Fruit fly (Drosophila melanogaster) whole organism, embryonic: Measurements from ENCODE around the gene CG15322.

ENCODE experiments used
- Bdp1 ChIP-seq: fragments of 200-800 bp; sonication (Bioruptor generic); optimal IDR thresholded peaks from 3 replicates; lab custom pipeline; 2016; ENCODE audit warnings: missing biosample characterization, missing genetic modification characterization
- CG10321 ChIP-seq: fragments of 200-800 bp; sonication (Bioruptor generic); IDR thresholded peaks from 2 replicates; pipeline ENCODE4 v1.3.6; 2022; ENCODE audit warnings: missing biosample characterization, missing genetic modification characterization
- CG10565 ChIP-seq: fragments of 200-800 bp; sonication (Bioruptor generic); optimal IDR thresholded peaks from 3 replicates; lab custom pipeline; 2016; ENCODE audit warnings: missing biosample characterization, mild to moderate bottlenecking, missing genetic modification characterization
- CG11085 ChIP-seq: fragments of 200-800 bp; sonication (Bioruptor generic); IDR thresholded peaks from 2 replicates; pipeline ENCODE4 v1.3.6; 2022; ENCODE audit warnings: missing biosample characterization, missing genetic modification characterization
- CG11398 ChIP-seq: fragments of 200-800 bp; sonication (Bioruptor generic); optimal IDR thresholded peaks from 2 replicates; lab custom pipeline; 2016; ENCODE audit warnings: missing biosample characterization, missing genetic modification characterization
- CG12659 ChIP-seq: fragments of 200-800 bp; sonication (Bioruptor generic); optimal IDR thresholded peaks from 3 replicates; lab custom pipeline; 2017; ENCODE audit warnings: mild to moderate bottlenecking, missing biosample characterization, missing genetic modification reagents, missing genetic modification characterization
- CG13775 ChIP-seq: fragments of 200-800 bp; sonication (Bioruptor generic); optimal IDR thresholded peaks from 3 replicates; lab custom pipeline; 2017; ENCODE audit warnings: missing biosample characterization, mild to moderate bottlenecking, missing genetic modification characterization
- CG15269 ChIP-seq: fragments of 200-800 bp; sonication (Bioruptor generic); optimal IDR thresholded peaks from 2 replicates; lab custom pipeline; 2018; ENCODE audit warnings: missing biosample characterization, mild to moderate bottlenecking, missing genetic modification characterization, moderate library complexity
- CG15601 ChIP-seq: fragments of 200-800 bp; sonication (Bioruptor generic); optimal IDR thresholded peaks from 3 replicates; lab custom pipeline; 2019; ENCODE audit warnings: missing biosample characterization, mild to moderate bottlenecking, missing genetic modification characterization, moderate library complexity
- CG17186 ChIP-seq: fragments of 200-800 bp; sonication (Bioruptor generic); optimal IDR thresholded peaks from 3 replicates; lab custom pipeline; 2017; ENCODE audit warnings: missing biosample characterization, missing genetic modification reagents, missing genetic modification characterization
- CG31365 ChIP-seq: fragments of 200-800 bp; sonication (Bioruptor generic); optimal IDR thresholded peaks from 2 replicates; lab custom pipeline; 2018; ENCODE audit warnings: missing biosample characterization, mild to moderate bottlenecking, missing genetic modification characterization
- CG42726 ChIP-seq: fragments of 200-800 bp; sonication (Bioruptor generic); IDR thresholded peaks from 2 replicates; pipeline ENCODE4 v1.3.6; 2022; ENCODE audit warnings: missing biosample characterization, missing genetic modification characterization; ENCODE audit not compliant: partially characterized antibody
- CG6765 ChIP-seq: fragments of 200-800 bp; sonication (Bioruptor generic); optimal IDR thresholded peaks from 3 replicates; lab custom pipeline; 2017; ENCODE audit warnings: missing biosample characterization, mild to moderate bottlenecking, missing genetic modification characterization
- CG6791 ChIP-seq: fragments of 200-800 bp; sonication (Bioruptor generic); IDR thresholded peaks from 3 replicates; pipeline ENCODE4 v1.3.6; 2022; ENCODE audit warnings: missing biosample characterization, missing genetic modification characterization; ENCODE audit not compliant: partially characterized antibody
- CG7372 ChIP-seq: fragments of 200-800 bp; sonication (Bioruptor generic); IDR thresholded peaks from 2 replicates; pipeline ENCODE4 v1.3.6; 2022; ENCODE audit warnings: missing biosample characterization, missing genetic modification characterization
- CG7987 ChIP-seq: fragments of 200-800 bp; sonication (Bioruptor generic); optimal IDR thresholded peaks from 2 replicates; lab custom pipeline; 2018; ENCODE audit warnings: missing biosample characterization, mild to moderate bottlenecking, missing genetic modification characterization, moderate library complexity
- CG8290 ChIP-seq, 3 experiments: fragments of 200-800 bp; sonication (Bioruptor generic); optimal IDR thresholded peaks; 2 replicates each; lab custom pipeline; 2016 to 2019; ENCODE audit warnings: missing biosample characterization in 3 of 3, missing genetic modification characterization in 3 of 3, mild to moderate bottlenecking in 2 of 3, moderate library complexity in 1 of 3
- CG8359 ChIP-seq: fragments of 200-800 bp; sonication (Bioruptor generic); optimal IDR thresholded peaks from 2 replicates; lab custom pipeline; 2017; ENCODE audit warnings: missing biosample characterization, mild to moderate bottlenecking, missing genetic modification characterization, borderline replicate concordance
- CG9817 ChIP-seq: fragments of 200-800 bp; sonication (Bioruptor generic); optimal IDR thresholded peaks from 2 replicates; lab custom pipeline; 2018; ENCODE audit warnings: missing biosample characterization, mild to moderate bottlenecking, missing genetic modification characterization, moderate library complexity
- CG9876 ChIP-seq: fragments of 200-800 bp; sonication (Bioruptor generic); optimal IDR thresholded peaks from 2 replicates; lab custom pipeline; 2016; ENCODE audit warnings: missing biosample characterization, missing genetic modification characterization
- CHES-1-like ChIP-seq: fragments of 200-800 bp; sonication (Bioruptor generic); optimal IDR thresholded peaks from 2 replicates; lab custom pipeline; 2016; ENCODE audit warnings: missing biosample characterization, missing genetic modification characterization
- CTCF ChIP-seq: fragments of 200-800 bp; sonication (Bioruptor generic); optimal IDR thresholded peaks from 2 replicates; lab custom pipeline; 2017; ENCODE audit warnings: missing biosample characterization, mild to moderate bottlenecking, missing genetic modification characterization, moderate library complexity
- Dbx ChIP-seq: fragments of 200-800 bp; sonication (Bioruptor generic); IDR thresholded peaks from 3 replicates; pipeline ENCODE4 v1.3.6; 2022; ENCODE audit warnings: missing biosample characterization, missing genetic modification characterization
- Dip2 ChIP-seq: fragments of 200-800 bp; sonication (Bioruptor generic); IDR thresholded peaks from 2 replicates; pipeline ENCODE4 v1.3.6; 2022; ENCODE audit warnings: missing biosample characterization, missing genetic modification characterization
- Dp ChIP-seq: fragments of 200-800 bp; sonication (Bioruptor generic); optimal IDR thresholded peaks from 2 replicates; lab custom pipeline; 2018; ENCODE audit warnings: missing biosample characterization, mild to moderate bottlenecking, missing genetic modification characterization, moderate library complexity
- Ets65A ChIP-seq: fragments of 200-800 bp; sonication (Bioruptor generic); peaks from one replicate; lab custom pipeline; 2016; ENCODE audit warnings: missing biosample characterization, missing genetic modification characterization
- GATAe ChIP-seq: fragments of 200-800 bp; sonication (Bioruptor generic); conservative IDR thresholded peaks from 2 replicates; pipeline ENCODE4 v1.3.6; 2022; ENCODE audit warnings: missing biosample characterization, missing genetic modification characterization
- MBD-R2 ChIP-seq: fragments of 200-800 bp; sonication (Bioruptor generic); IDR thresholded peaks from 2 replicates; pipeline ENCODE4 v1.3.6; 2022; ENCODE audit warnings: missing biosample characterization, missing genetic modification characterization
- Max ChIP-seq: fragments of 200-800 bp; sonication (Bioruptor generic); optimal IDR thresholded peaks from 2 replicates; lab custom pipeline; 2016; ENCODE audit warnings: missing biosample characterization, mild to moderate bottlenecking, missing genetic modification characterization
- Oli ChIP-seq: fragments of 200-800 bp; sonication (Bioruptor generic); optimal IDR thresholded peaks from 2 replicates; lab custom pipeline; 2018; ENCODE audit warnings: missing biosample characterization, mild to moderate bottlenecking, missing genetic modification characterization, moderate library complexity
- Poxn ChIP-seq: fragments of 200-800 bp; sonication (Bioruptor generic); IDR thresholded peaks from 2 replicates; pipeline ENCODE4 v1.3.6; 2022; ENCODE audit warnings: missing biosample characterization, missing genetic modification characterization
- Rx ChIP-seq: fragments of 200-800 bp; sonication (Bioruptor generic); IDR thresholded peaks from 2 replicates; pipeline ENCODE4 v1.3.6; 2022; ENCODE audit warnings: missing biosample characterization, missing genetic modification characterization
- Spps ChIP-seq: fragments of 200-800 bp; sonication (Bioruptor generic); optimal IDR thresholded peaks from 2 replicates; lab custom pipeline; 2018; ENCODE audit warnings: missing biosample characterization, mild to moderate bottlenecking, missing genetic modification characterization
- Stat92E ChIP-seq, 3 experiments: fragments of >200 bp in 2 of 3; fragments of 200-800 bp in 1 of 3; sonication (Bioruptor generic) in 1 of 3; optimal IDR thresholded peaks; 2 replicates each; lab custom pipeline; 2017 to 2019; ENCODE audit warnings: missing biosample characterization in 3 of 3, missing genetic modification characterization in 3 of 3, mild to moderate bottlenecking in 1 of 3, moderate library complexity in 1 of 3
- Xrp1 ChIP-seq: fragments of 200-800 bp; sonication (Bioruptor generic); IDR thresholded peaks from 2 replicates; pipeline ENCODE4 v1.3.6; 2022; ENCODE audit warnings: missing biosample characterization, missing genetic modification characterization
- YL-1 ChIP-seq: fragments of 200-800 bp; sonication (Bioruptor generic); optimal IDR thresholded peaks from 3 replicates; lab custom pipeline; 2017; ENCODE audit warnings: missing biosample characterization, mild to moderate bottlenecking, missing genetic modification characterization
- ac ChIP-seq: fragments of 200-800 bp; sonication (Bioruptor generic); optimal IDR thresholded peaks from 3 replicates; lab custom pipeline; 2017; ENCODE audit warnings: missing biosample characterization, mild to moderate bottlenecking, missing genetic modification characterization
- br ChIP-seq: fragments of >200 bp; optimal IDR thresholded peaks from 2 replicates; lab custom pipeline; 2017
- dimm ChIP-seq: fragments of 200-800 bp; sonication (Bioruptor generic); IDR thresholded peaks from 2 replicates; pipeline ENCODE4 v1.3.6; 2022; ENCODE audit warnings: missing biosample characterization, missing genetic modification characterization
- dysf ChIP-seq: fragments of 200-800 bp; sonication (Bioruptor generic); IDR thresholded peaks from 3 replicates; pipeline ENCODE4 v1.3.6; 2022; ENCODE audit warnings: missing biosample characterization, missing genetic modification characterization
- fu2 ChIP-seq: fragments of 200-800 bp; sonication (Bioruptor generic); optimal IDR thresholded peaks from 2 replicates; lab custom pipeline; 2016; ENCODE audit warnings: missing biosample characterization, missing genetic modification characterization
- grn ChIP-seq: fragments of 200-800 bp; sonication (Bioruptor generic); optimal IDR thresholded peaks from 3 replicates; lab custom pipeline; 2017; ENCODE audit warnings: missing biosample characterization, missing genetic modification characterization
- her ChIP-seq: fragments of 200-800 bp; sonication (Bioruptor generic); optimal IDR thresholded peaks from 2 replicates; lab custom pipeline; 2016; ENCODE audit warnings: missing biosample characterization, missing genetic modification characterization
- jing ChIP-seq: fragments of 200-800 bp; sonication (Bioruptor generic); optimal IDR thresholded peaks from 2 replicates; lab custom pipeline; 2018; ENCODE audit warnings: missing biosample characterization, mild to moderate bottlenecking, missing genetic modification characterization
- kni ChIP-seq: fragments of 200-800 bp; sonication (Bioruptor generic); optimal IDR thresholded peaks from 3 replicates; lab custom pipeline; 2017; ENCODE audit warnings: mild to moderate bottlenecking, missing biosample characterization, missing genetic modification reagents, missing genetic modification characterization
- nmo ChIP-seq: fragments of 200-800 bp; sonication (Bioruptor generic); optimal IDR thresholded peaks from 2 replicates; lab custom pipeline; 2018; ENCODE audit warnings: missing biosample characterization, mild to moderate bottlenecking, missing genetic modification characterization, moderate library complexity
- sc ChIP-seq, 3 experiments: fragments of >200 bp in 2 of 3; fragments of 200-800 bp in 1 of 3; sonication (Bioruptor generic) in 1 of 3; optimal IDR thresholded peaks; 2 replicates in 2 of 3; 3 replicates in 1 of 3; lab custom pipeline; 2017; ENCODE audit warnings: mild to moderate bottlenecking in 1 of 3, missing biosample characterization in 1 of 3, missing genetic modification characterization in 1 of 3, missing genetic modification reagents in 1 of 3
- seq ChIP-seq: fragments of 200-800 bp; sonication (Bioruptor generic); IDR thresholded peaks from 2 replicates; pipeline ENCODE4 v1.3.6; 2022; ENCODE audit warnings: missing biosample characterization, missing genetic modification characterization
- trem ChIP-seq: fragments of 200-800 bp; optimal IDR thresholded peaks from 3 replicates; lab custom pipeline; 2019; ENCODE audit warnings: missing biosample characterization, mild to moderate bottlenecking, missing genetic modification characterization, moderate library complexity
- tx ChIP-seq: fragments of 200-800 bp; sonication (Bioruptor generic); optimal IDR thresholded peaks from 2 replicates; lab custom pipeline; 2016; ENCODE audit warnings: missing biosample characterization, missing genetic modification characterization
- usp ChIP-seq: fragments of >200 bp; optimal IDR thresholded peaks from 2 replicates; lab custom pipeline; 2017; ENCODE audit warnings: missing biosample characterization, missing genetic modification characterization

The CG15322 gene

DNA sequence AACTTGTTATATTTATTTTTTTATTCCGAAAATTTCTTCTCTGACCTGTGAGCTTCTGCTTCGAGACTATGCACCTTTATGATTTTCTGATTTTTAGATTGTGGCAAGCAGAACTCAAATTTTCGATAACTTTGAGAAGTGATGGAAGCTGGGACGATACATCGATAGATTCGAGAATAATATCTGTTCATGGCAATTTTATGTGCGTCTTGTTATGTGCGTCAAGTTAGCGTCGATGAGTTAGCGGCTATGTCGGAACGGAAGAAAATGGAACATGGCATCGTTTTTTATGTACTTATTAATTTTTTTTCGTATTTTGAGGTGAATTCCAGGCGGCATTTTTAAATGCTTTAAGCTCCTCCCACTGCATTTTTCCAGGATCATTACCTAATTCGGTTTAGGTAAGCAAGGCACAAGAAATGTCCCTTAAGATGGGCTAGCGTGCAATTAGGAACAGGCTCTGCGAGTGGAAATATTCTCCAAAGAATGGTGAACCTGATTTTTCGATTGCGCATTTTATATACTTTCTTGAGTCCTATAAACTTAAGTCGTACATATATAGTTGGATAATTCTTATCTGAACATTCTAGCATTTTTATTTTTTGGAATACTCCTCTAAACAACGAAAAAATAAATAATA, 32.5 kb downstream of the CG15322 start, which contains the start of gene Phf7 (continued):
- TF ChIP-seq CG13775 = no peak
- TF ChIP-seq trem (tag; lab: Kevin White, UChicago) = peak; percentile 20
- TF ChIP-seq CG7987 (GFP tag; lab: Kevin White, UChicago) = no peak
- TF ChIP-seq grn (GFP tag; lab: Kevin White, UChicago) = no peak
- TF ChIP-seq CG6765 (GFP tag; lab: Kevin White, UChicago) = no peak
- no peak for TF ChIP-seq dysf (GFP tag; lab: Robert Waterston, UW)
- TF ChIP-seq CG15269 (tag; lab: Kevin White, UChicago) = no peak
- peak; percentile 29; the same call in 1 of the 2 replicates for TF ChIP-seq MBD-R2
- TF ChIP-seq CG10321 (GFP tag; lab: Robert Waterston, UW) = no peak
- no peak for TF ChIP-seq Dbx
- TF ChIP-seq CG17186 (GFP tag; lab: Kevin White, UChicago) = peak; percentile 48
- TF ChIP-seq CG31365 = no peak
- no peak for TF ChIP-seq seq (GFP tag; lab: Robert Waterston, UW)
- no peak for TF ChIP-seq CTCF (GFP tag; lab: Kevin White, UChicago)
- TF ChIP-seq CG6791 (GFP tag; lab: Robert Waterston, UW) = peak; percentile 82
- peak; percentile 59 for TF ChIP-seq CG12659 (GFP tag; lab: Kevin White, UChicago)
- no peak for TF ChIP-seq br (lab: Kevin White, UChicago)
- no peak for TF ChIP-seq sc (optimal IDR thresholded peaks at IDR 0.05; lab: Kevin White, UChicago)
- TF ChIP-seq sc (GFP tag; optimal IDR thresholded peaks at IDR 0.05; lab: Kevin White, UChicago) = no peak
- TF ChIP-seq Bdp1 (GFP tag; lab: Kevin White, UChicago) = no peak
- no peak for TF ChIP-seq Xrp1
- no peak for TF ChIP-seq Spps
- no peak for TF ChIP-seq Oli (tag; lab: Kevin White, UChicago)
- no peak for TF ChIP-seq Dip2 (GFP tag; lab: Robert Waterston, UW)
- TF ChIP-seq dimm (GFP tag; lab: Robert Waterston, UW) = no peak
- TF ChIP-seq her (GFP tag; lab: Kevin White, UChicago) = no peak
- no peak for TF ChIP-seq CG8359 (GFP tag; lab: Kevin White, UChicago)
- TF ChIP-seq ac = no peak
- no peak for TF ChIP-seq CG9876 (GFP tag; lab: Kevin White, UChicago)
- no peak for TF ChIP-seq usp (GFP tag; lab: Kevin White, UChicago)
- no peak for TF ChIP-seq CG15601 (tag; lab: Kevin White, UChicago)
- peak; percentile 34 for TF ChIP-seq nmo (GFP tag; lab: Kevin White, UChicago)
- TF ChIP-seq Ets65A (GFP tag; lab: Kevin White, UChicago) = peak; percentile 91
- peak; percentile 11 for TF ChIP-seq CG8290 (GFP tag; optimal IDR thresholded peaks at IDR 0.05; lab: Kevin White, UChicago)
- TF ChIP-seq CG8290 (tag; optimal IDR thresholded peaks at IDR 0.05; lab: Kevin White, UChicago) = peak in 1 of 2 experiments; percentile 49
- no peak for TF ChIP-seq Poxn
- no peak for TF ChIP-seq CG11085
- no peak for TF ChIP-seq tx (GFP tag; lab: Kevin White, UChicago)
- TF ChIP-seq Dp (GFP tag; lab: Kevin White, UChicago) = peak; percentile 64
- TF ChIP-seq CHES-1-like (GFP tag; lab: Kevin White, UChicago) = no peak
- no peak for TF ChIP-seq CG11398
- TF ChIP-seq Stat92E (GFP tag; optimal IDR thresholded peaks at IDR 0.05; lab: Kevin White, UChicago) = no peak
- TF ChIP-seq CG10565 = no peak
- TF ChIP-seq CG7372 (GFP tag; lab: Robert Waterston, UW) = no peak
- TF ChIP-seq kni (GFP tag; lab: Kevin White, UChicago) = no peak
- TF ChIP-seq CG42726 = peak; percentile 85
- no peak for TF ChIP-seq Max (GFP tag; lab: Kevin White, UChicago)
- no peak for TF ChIP-seq GATAe
- no peak for TF ChIP-seq Rx (GFP tag; lab: Robert Waterston, UW)
- TF ChIP-seq CG9817 = no peak
- TF ChIP-seq YL-1 (GFP tag; lab: Kevin White, UChicago) = no peak
- TF ChIP-seq fu2 (GFP tag; lab: Kevin White, UChicago) = no peak
- TF ChIP-seq jing (GFP tag; lab: Kevin White, UChicago) = no peak
